Fruit fly (Drosophila melanogaster): ENCODE data around the gene CG45072.

The CG45072 gene

dm6 chr3R:30099341-30099871, 23.7 kb downstream of the CG45072 start (continued):
- TF ChIP-seq Eip75B (GFP tag; optimal IDR thresholded peaks at IDR 0.05), result no peak
- peak; percentile 28 for TF ChIP-seq lz (GFP tag; optimal IDR thresholded peaks at IDR 0.05)
- TF ChIP-seq Gug (GFP tag; IDR thresholded peaks at IDR 0.05), result peak; percentile 54
- no peak for TF ChIP-seq CG31627 (GFP tag; optimal IDR thresholded peaks at IDR 0.05)
- TF ChIP-seq CG10631 (GFP tag; optimal IDR thresholded peaks at IDR 0.05), result no peak
- no peak for TF ChIP-seq Hr39 (GFP tag; optimal IDR thresholded peaks at IDR 0.05)
- TF ChIP-seq vri (GFP tag; optimal IDR thresholded peaks at IDR 0.05), result peak; percentile 64
- TF ChIP-seq CG9139 (GFP tag; optimal IDR thresholded peaks at IDR 0.05), result peak; percentile 30
- peak; percentile 73 for TF ChIP-seq CG15336 (GFP tag; IDR thresholded peaks at IDR 0.05)
- TF ChIP-seq CG3919 (GFP tag; optimal IDR thresholded peaks at IDR 0.05), result peak; percentile 21
- no peak for TF ChIP-seq CG11762 (GFP tag; optimal IDR thresholded peaks at IDR 0.05; ENCODE audit: insufficient read depth)
- TF ChIP-seq esn (GFP tag; optimal IDR thresholded peaks at IDR 0.05), result peak; percentile 42
- no peak for TF ChIP-seq dac (GFP tag; optimal IDR thresholded peaks at IDR 0.05)
- no peak for TF ChIP-seq Hr38 (GFP tag; optimal IDR thresholded peaks at IDR 0.05)
- peak; percentile 61 for TF ChIP-seq CG16779 (tag; optimal IDR thresholded peaks at IDR 0.05)
- TF ChIP-seq fd85E (GFP tag; optimal IDR thresholded peaks at IDR 0.05), result peak; percentile 16
- peak; percentile 39 for TF ChIP-seq Met (GFP tag; optimal IDR thresholded peaks at IDR 0.05)
- no peak for TF ChIP-seq CG7368 (GFP tag; optimal IDR thresholded peaks at IDR 0.05)
- TF ChIP-seq CG6854 (GFP tag; optimal IDR thresholded peaks at IDR 0.05), result peak; percentile 51
- peak; percentile 61 for TF ChIP-seq net (GFP tag; optimal IDR thresholded peaks at IDR 0.05)
- TF ChIP-seq OdsH (GFP tag; optimal IDR thresholded peaks at IDR 0.05), result no peak
- TF ChIP-seq dsx (GFP tag; optimal IDR thresholded peaks at IDR 0.05; ENCODE audit: poor library complexity, severe bottlenecking), result peak; percentile 38
- TF ChIP-seq acj6 (GFP tag; optimal IDR thresholded peaks at IDR 0.05), result no peak

dm6 chr3R:30098229-30098628, 24.8 kb downstream of the CG45072 start:
- TF ChIP-seq CG3032 (tag; optimal IDR thresholded peaks at IDR 0.05), result no peak
- no peak for TF ChIP-seq Smox (GFP tag; optimal IDR thresholded peaks at IDR 0.05)
- TF ChIP-seq CG9139 (GFP tag; optimal IDR thresholded peaks at IDR 0.05), result no peak
- TF ChIP-seq Eip75B (GFP tag; optimal IDR thresholded peaks at IDR 0.05), result no peak
- no peak for TF ChIP-seq CG11294 (GFP tag; IDR thresholded peaks at IDR 0.05)
- no peak for TF ChIP-seq CG6163 (GFP tag; IDR thresholded peaks at IDR 0.05)

DNA sequence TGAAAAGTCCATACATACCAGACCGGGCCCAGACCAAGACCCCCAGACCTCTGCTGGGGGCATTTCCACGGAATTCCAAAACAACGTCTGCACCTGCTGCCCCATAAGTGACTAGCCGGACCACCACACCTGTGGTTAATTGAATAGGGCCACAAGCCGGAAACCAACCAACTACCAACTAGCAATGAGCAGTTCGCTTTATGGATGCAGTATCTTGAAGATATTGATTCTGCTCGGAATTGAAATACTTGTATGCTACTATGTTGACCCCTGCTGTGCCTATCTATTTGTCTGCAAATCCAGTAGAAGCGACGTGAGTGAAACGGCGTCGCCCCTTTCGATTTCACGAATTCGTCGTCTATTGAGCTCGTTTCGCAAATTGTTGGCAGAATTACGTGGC, 27.2 kb downstream of the CG45072 start:
- TF ChIP-seq Hr4 (GFP tag; optimal IDR thresholded peaks at IDR 0.05), result peak; percentile 94
- TF ChIP-seq Ets96B (tag; optimal IDR thresholded peaks at IDR 0.05), result peak; percentile 79
- TF ChIP-seq CG10669 (GFP tag; optimal IDR thresholded peaks at IDR 0.05), result peak; percentile 77
- peak; percentile 65 for TF ChIP-seq lz (GFP tag; optimal IDR thresholded peaks at IDR 0.05)
- TF ChIP-seq Hr39 (GFP tag; optimal IDR thresholded peaks at IDR 0.05), result peak; percentile 54
- TF ChIP-seq CG8119 (GFP tag; IDR thresholded peaks at IDR 0.05), result peak; percentile 91
- peak; percentile 86 for TF ChIP-seq dac (GFP tag; optimal IDR thresholded peaks at IDR 0.05)
- peak; percentile 58 to 68 for TF ChIP-seq ss (GFP tag; optimal IDR thresholded peaks at IDR 0.05)
- TF ChIP-seq CG31627 (GFP tag; optimal IDR thresholded peaks at IDR 0.05), result peak; percentile 41
- peak; percentile 84 for TF ChIP-seq CG1621 (tag; optimal IDR thresholded peaks at IDR 0.05)
- TF ChIP-seq Sox102F (GFP tag; optimal IDR thresholded peaks at IDR 0.05), result peak; percentile 13
- no peak for TF ChIP-seq svp (GFP tag)
- TF ChIP-seq eg (GFP tag; IDR thresholded peaks at IDR 0.05), result peak; percentile 98
- peak; percentile 37 for TF ChIP-seq CG9139 (GFP tag; optimal IDR thresholded peaks at IDR 0.05)
- TF ChIP-seq CG3032 (tag; optimal IDR thresholded peaks at IDR 0.05), result peak; percentile 78
- TF ChIP-seq CG32006 (GFP tag; optimal IDR thresholded peaks at IDR 0.05), result peak; percentile 94
- TF ChIP-seq Ets21C (GFP tag; optimal IDR thresholded peaks at IDR 0.05), result peak; percentile 29
- peak; percentile 72 for TF ChIP-seq CG11762 (GFP tag; optimal IDR thresholded peaks at IDR 0.05; ENCODE audit: insufficient read depth)
- TF ChIP-seq fd59A (GFP tag; optimal IDR thresholded peaks at IDR 0.05), result peak; percentile 73
- TF ChIP-seq esn (GFP tag; optimal IDR thresholded peaks at IDR 0.05), result peak; percentile 58
- no peak for TF ChIP-seq CG6854 (GFP tag; optimal IDR thresholded peaks at IDR 0.05)
- TF ChIP-seq CG10631 (GFP tag; optimal IDR thresholded peaks at IDR 0.05), result peak; percentile 78
- TF ChIP-seq CG15336 (GFP tag; IDR thresholded peaks at IDR 0.05), result peak; percentile 95
- TF ChIP-seq Eip93F (GFP tag; optimal IDR thresholded peaks at IDR 0.05), result no peak
- peak; percentile 38 for TF ChIP-seq topi (GFP tag; optimal IDR thresholded peaks at IDR 0.05)
- TF ChIP-seq CG6808 (GFP tag; optimal IDR thresholded peaks at IDR 0.05), result peak; percentile 75
- peak; percentile 85 for TF ChIP-seq achi (GFP tag; optimal IDR thresholded peaks at IDR 0.05)
- peak; percentile 81 for TF ChIP-seq OdsH (GFP tag; optimal IDR thresholded peaks at IDR 0.05)
- TF ChIP-seq spab (GFP tag; optimal IDR thresholded peaks at IDR 0.05), result peak; percentile 72
- peak; percentile 82 for TF ChIP-seq Sox14 (GFP tag; optimal IDR thresholded peaks at IDR 0.05)
- TF ChIP-seq Smox (GFP tag; optimal IDR thresholded peaks at IDR 0.05), result peak; percentile 16
- TF ChIP-seq cyc (GFP tag; optimal IDR thresholded peaks at IDR 0.05), result peak; percentile 44

Measured in whole organism, prepupa.